Worm (Caenorhabditis elegans): Measurements from ENCODE around the gene sri-62.
"Not testable (repeated sequence)": the region's sequence is repeated elsewhere in the genome, so short reads cannot be mapped to it uniquely, and the experiment has no call there.

The sri-62 gene

DNA sequence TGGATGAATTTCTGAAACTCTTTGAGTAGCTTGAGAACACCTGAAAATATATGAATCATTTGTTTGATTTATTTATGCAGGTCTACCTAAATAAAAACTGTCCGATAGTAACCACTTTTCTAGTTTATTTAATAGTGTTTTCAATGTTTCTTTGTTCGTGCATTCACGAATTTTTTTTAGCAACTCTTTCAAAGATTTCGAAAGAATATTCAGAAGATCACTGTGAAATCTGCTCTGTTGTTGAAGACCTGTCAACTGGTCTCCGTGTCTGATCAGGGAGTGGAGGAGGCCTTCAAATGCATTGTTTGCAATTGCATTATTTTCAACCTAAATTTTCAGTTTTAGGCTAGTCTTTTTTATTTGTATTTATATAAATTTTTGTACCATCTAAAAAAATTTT, 11.7 kb upstream of the sri-62 start, which contains the start of gene T05A8.1:
Gene T05A8.1 (minus strand): TSS at position 101 of the 400 bp plus-strand sequence.
- TF ChIP-seq unc-62 (GFP tag; optimal IDR thresholded peaks at IDR 0.05): no peak

- no peak for TF ChIP-seq unc-62 (GFP tag; optimal IDR thresholded peaks at IDR 0.05)
Observed at ce11 chrII:2707872-2708271, 9.6 kb upstream of the sri-62 start, which contains the start of gene Y47G7B.2. Y47G7B.2 (minus strand) TSS chrII:2708014.

- TF ChIP-seq unc-62 (GFP tag; optimal IDR thresholded peaks at IDR 0.05): no peak
Observed at ce11 chrII:2705200-2705599, 6.9 kb upstream of the sri-62 start, which contains the start of gene srh-128. srh-128 (minus strand) TSS chrII:2705300.

DNA sequence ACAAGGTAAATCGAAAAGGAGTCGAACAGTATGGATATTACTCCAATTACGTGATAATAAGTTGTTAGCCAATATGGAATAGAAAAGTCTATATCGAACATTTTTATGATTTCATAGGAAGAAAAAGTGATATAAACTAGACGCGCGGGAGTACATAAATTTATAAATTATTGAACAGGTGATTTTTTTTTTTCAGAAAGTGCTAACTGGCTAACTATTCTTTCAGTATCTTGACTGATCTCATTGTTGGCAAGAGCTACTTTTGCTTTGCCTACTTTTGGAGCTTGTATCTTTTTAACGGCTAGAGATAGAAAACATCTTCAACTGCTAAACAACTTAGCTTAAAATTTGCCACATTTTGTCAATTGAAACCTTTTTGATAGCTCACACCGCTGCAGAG, 4.5 kb upstream of the sri-62 start, which contains the start of gene sri-60:
Gene sri-60 (minus strand): TSS at position 101 of the 400 bp plus-strand sequence.
- no peak for TF ChIP-seq unc-62 (GFP tag; optimal IDR thresholded peaks at IDR 0.05)

- no peak for TF ChIP-seq unc-62 (GFP tag; optimal IDR thresholded peaks at IDR 0.05)
Observed at ce11 chrII:2700229-2700628, 2.0 kb upstream of the sri-62 start, which contains the start of gene sri-61. sri-61 (minus strand) TSS chrII:2700329.

DNA sequence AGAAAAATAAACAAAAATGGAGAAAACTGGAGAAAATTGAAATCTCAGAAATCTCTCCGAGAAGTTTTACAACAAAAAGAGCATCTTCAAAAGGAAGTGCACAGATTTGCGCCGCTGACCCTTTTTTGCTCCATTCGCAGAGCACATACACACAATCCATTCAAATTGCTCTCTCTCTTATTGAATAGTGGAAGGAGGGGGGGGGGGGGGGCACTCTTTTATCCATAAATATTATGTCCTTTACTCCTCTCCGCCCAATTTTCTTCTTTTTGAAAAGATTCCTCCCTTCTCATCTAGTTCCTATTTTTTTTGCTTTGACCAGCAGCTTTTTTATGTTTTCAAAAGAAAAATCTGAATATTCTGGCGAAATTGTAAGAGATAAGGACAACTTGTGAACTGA, 3.2 kb downstream of the sri-62 start:
- TF ChIP-seq unc-62 (GFP tag; optimal IDR thresholded peaks at IDR 0.05): no peak

DNA sequence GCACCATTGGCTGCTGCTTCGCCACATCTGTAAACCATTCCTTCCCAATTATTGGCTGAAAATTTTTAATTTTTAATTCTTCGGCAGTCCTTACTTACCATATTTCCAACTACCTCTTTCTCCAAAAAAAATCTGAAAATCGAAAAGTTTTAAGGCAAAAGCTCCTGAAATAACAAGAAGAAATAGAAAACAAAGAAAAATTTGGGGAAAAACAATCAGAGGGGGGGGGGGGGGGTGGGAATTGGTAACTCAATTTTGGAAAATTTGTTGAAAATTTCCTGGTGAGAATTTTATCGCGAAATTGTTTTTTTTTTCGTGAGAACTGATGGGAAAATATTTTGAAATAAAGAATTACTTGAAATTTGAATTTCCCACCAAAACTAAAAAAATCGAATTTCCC, 5.8 kb downstream of the sri-62 start, which contains the start of gene set-11:
Gene set-11 (minus strand): TSS at position 101 of the 400 bp plus-strand sequence.
- TF ChIP-seq unc-62 (GFP tag; optimal IDR thresholded peaks at IDR 0.05): no peak

DNA sequence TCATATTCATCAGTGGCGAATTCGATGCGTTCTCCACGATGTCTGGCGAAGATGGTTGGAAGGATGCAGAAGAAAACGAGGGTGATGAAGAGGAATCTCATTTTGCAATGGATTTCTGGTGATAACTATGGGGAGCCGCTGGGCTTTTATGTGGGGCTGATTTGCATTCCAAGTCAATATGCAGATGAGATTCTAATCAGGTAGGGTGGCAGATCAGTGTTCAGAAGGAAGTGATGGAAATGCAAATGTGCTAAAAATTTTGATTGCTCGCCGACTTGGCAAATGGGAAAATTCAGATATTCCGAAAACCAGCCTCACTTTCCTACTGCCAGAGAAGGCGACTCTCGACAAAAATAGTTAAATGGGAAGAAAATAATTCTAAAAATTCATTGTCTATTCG, 8.2 kb downstream of the sri-62 start, which contains the start of gene nspf-3:
Gene nspf-3 (minus strand): TSS at position 101 of the 400 bp plus-strand sequence.
- TF ChIP-seq unc-62 (GFP tag; optimal IDR thresholded peaks at IDR 0.05): no peak

DNA sequence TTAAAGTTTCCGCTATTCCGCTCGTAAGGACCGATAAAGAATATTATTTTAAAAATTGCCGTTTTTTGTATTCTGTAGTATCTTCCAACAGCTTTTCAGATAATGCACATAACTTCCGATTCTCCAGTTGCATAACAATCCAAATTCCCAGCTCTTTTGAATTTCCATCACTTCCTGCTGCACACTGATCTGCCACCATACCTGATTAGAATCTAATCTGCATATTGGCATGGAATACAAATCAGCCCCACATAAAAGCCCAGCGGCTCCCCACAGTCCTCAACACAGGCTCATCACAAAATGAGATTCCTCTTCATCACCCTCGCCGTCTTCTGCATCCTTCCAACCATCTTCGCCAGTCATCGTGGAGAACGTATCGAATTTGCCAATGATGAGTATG, 9.7 kb downstream of the sri-62 start, which contains the start of gene nspf-2:
Gene nspf-2 (plus strand): TSS at position 301 of the 400 bp plus-strand sequence.
- TF ChIP-seq unc-62 (GFP tag; optimal IDR thresholded peaks at IDR 0.05): not testable (repeated sequence)

DNA sequence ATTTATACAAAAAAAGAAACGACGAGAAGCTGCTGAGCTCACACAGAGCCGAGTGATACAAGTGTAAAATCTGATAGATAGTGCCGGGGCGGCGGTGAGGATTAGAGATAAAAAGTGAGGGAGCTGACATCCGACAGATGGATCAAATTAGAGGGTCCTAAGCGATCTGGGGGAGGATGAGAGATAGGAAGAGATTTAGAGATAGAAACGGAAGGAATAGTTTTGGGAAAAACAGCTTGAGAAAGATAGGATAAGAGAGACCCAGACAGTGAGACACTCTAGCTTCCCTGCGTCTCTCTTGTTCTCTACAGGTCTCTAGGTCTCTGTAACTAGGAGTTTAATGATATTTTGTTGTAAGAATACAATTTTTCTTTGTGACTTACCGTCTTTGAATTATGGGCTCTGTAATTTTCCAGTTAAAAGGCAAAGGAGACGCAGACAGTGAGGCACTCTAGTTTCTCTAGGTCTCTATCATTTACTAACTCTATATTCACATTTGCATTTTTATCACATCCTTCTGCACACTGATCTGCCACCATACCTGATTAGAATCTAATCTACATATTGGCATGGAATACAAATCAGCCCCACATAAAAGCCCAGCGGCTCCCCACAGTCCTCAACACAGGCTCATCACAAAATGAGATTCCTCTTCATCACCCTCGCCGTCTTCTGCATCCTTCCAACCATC, 11.1 kb downstream of the sri-62 start, which contains the start of the genes sup-9 and nspf-1:
Gene sup-9 (minus strand): TSS at position 43 of the 691 bp plus-strand sequence.
Gene nspf-1 (plus strand): TSS at position 641 of the 691 bp plus-strand sequence.
- no peak for TF ChIP-seq unc-62 (GFP tag; optimal IDR thresholded peaks at IDR 0.05)

- TF ChIP-seq unc-62 (GFP tag; optimal IDR thresholded peaks at IDR 0.05): no peak
Observed at ce11 chrII:2684783-2685182, 13.5 kb downstream of the sri-62 start.

- no peak for TF ChIP-seq unc-62 (GFP tag; optimal IDR thresholded peaks at IDR 0.05)
Observed at ce11 chrII:2684208-2684607, 14.1 kb downstream of the sri-62 start, which contains the start of gene ceh-87. ceh-87 (minus strand) TSS chrII:2684308.

DNA sequence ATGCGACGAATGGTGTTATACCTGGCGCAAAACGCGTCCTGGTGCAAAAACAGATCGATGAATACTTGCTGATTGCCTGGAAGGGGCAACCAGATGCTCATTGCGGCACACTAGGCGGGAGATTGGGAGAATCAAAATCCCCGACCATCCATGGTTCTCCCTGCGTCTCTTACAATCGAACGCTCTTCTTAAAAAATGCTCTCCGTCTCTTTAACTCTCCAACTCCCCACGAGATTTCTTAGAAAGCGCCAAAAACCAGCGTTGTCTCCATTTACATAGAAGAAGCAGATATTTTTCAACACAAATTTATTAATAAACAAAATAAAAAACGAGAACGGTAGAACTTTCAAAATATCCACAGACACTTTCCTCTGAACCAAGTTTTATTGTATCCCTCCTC, 17.2 kb downstream of the sri-62 start, which contains the start of gene F34D6.1:
Gene F34D6.1 (minus strand): TSS at position 101 of the 400 bp plus-strand sequence.
- no peak for TF ChIP-seq unc-62 (GFP tag; optimal IDR thresholded peaks at IDR 0.05)

DNA sequence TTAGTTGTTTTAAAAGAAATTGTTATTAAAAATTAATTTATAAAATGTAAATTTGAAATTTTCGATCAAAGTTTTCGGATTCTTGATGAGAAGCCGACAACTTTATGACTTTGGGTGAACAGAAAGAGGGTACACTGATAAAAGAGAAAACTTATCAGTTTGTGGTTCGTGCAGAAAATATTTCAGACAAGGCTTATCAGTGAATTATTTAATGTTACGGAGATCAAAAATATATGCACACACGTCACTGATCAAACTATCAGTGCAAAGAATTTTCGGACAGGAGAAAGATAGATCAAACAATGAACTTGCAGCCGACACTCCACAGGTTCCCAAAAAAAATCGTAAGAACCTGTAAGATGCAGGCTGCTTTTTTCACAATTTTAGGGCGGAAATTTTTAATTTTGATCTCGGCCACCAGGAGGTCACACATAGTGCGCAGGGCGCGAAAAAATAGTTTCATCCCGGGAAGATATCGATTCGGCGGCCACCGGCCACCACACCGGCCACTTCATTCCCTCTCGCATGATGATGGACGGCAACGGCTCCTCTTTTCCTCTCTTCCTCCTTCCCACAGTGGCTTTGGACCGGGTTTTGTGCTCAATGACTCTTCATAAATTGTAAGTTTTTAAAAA, 20.6 kb downstream of the sri-62 start, which contains the start of gene F22E5.17:
Gene F22E5.17 (plus strand): TSS at position 508 of the 635 bp plus-strand sequence.
- TF ChIP-seq unc-62 (GFP tag; optimal IDR thresholded peaks at IDR 0.05): no peak

DNA sequence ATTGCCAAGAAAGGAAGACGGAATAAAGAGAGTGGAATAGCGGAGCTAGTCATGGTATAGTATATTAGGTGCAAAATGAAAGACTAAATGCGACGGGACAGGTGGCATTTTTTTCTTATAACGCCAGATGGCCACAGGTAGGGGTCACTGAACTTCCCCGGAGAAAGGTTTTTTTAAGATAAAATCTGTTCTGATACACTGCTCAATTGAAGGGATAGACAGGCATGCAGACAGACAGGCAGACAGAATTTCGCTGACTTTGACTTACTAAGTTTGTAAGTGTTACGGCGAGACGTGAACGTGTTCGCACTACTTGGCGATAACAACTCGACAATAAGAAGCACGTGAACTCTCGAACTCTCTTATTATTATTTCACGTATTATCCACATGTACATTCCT, 24.7 kb downstream of the sri-62 start, which contains the start of the genes F22E5.20 and F22E5.1:
Gene F22E5.20 (minus strand): TSS at position 101 of the 400 bp plus-strand sequence.
Gene F22E5.1 (plus strand): TSS at position 242 of the 400 bp plus-strand sequence.
- not testable (repeated sequence) for TF ChIP-seq unc-62 (GFP tag; optimal IDR thresholded peaks at IDR 0.05)

- TF ChIP-seq unc-62 (GFP tag; optimal IDR thresholded peaks at IDR 0.05): not testable (repeated sequence)
Observed at ce11 chrII:2672320-2672719, 26.0 kb downstream of the sri-62 start, which contains the start of gene sri-57. sri-57 (minus strand) TSS chrII:2672420.

All from whole organism, dauer.